Worm (Caenorhabditis elegans) whole organism, midembryonic: ENCODE results near the gene clec-56.
A peak's percentile ranks its signal among the peaks of the same experiment; 100 is the strongest.

Experiments
- T22C8.4 ChIP-seq: fragments of 200-800 bp; sonication (Bioruptor generic); IDR thresholded peaks from 2 replicates; pipeline ENCODE4 v1.3.6; 2022; ENCODE audit warnings: missing genetic modification characterization, missing compliant biosample characterization
- cog-1 ChIP-seq: sonication (generic microtip); optimal IDR thresholded peaks from 2 replicates; lab custom pipeline; 2016; ENCODE audit warnings: missing genetic modification characterization, missing compliant biosample characterization
- flt-1 ChIP-seq: fragments of 200-800 bp; sonication (Bioruptor generic); IDR thresholded peaks from 2 replicates; pipeline ENCODE4 v1.3.6; 2022; ENCODE audit warnings: missing genetic modification characterization, missing compliant biosample characterization
- klf-2 ChIP-seq: fragments of 200-800 bp; sonication (Bioruptor generic); conservative IDR thresholded peaks from 2 replicates; pipeline ENCODE4 v1.3.6; 2022; ENCODE audit warnings: missing genetic modification reagents, missing genetic modification characterization, missing compliant biosample characterization
- med-1 ChIP-seq: sonication (generic microtip); optimal IDR thresholded peaks from 2 replicates; lab custom pipeline; 2017; ENCODE audit warnings: missing genetic modification characterization, mild to moderate bottlenecking, missing compliant biosample characterization, antibody characterized with exemption, missing genetic modification reagents; ENCODE audit not compliant: insufficient read depth
- ref-1 ChIP-seq: fragments of 200-800 bp; sonication (Bioruptor generic); conservative IDR thresholded peaks from 2 replicates; pipeline ENCODE4 v1.3.6; 2022; ENCODE audit warnings: missing genetic modification reagents, missing genetic modification characterization, missing compliant biosample characterization
- tab-1 ChIP-seq: fragments of 200-800 bp; sonication (Bioruptor generic); IDR thresholded peaks from 2 replicates; pipeline ENCODE4 v1.3.6; 2022; ENCODE audit warnings: missing genetic modification characterization, missing compliant biosample characterization
- ztf-23 ChIP-seq: fragments of 200-800 bp; sonication (Bioruptor generic); IDR thresholded peaks from 2 replicates; pipeline ENCODE4 v1.3.6; 2022; ENCODE audit warnings: missing genetic modification reagents, missing genetic modification characterization, missing compliant biosample characterization
- ztf-29 ChIP-seq: fragments of 200-800 bp; sonication (Bioruptor generic); IDR thresholded peaks from 2 replicates; pipeline ENCODE4 v1.3.6; 2022; ENCODE audit warnings: missing genetic modification reagents, missing genetic modification characterization, missing compliant biosample characterization

clec-56 gene

ce11 chrV:14505745-14506214 is 31.6 kb downstream of the clec-56 start:
- TF ChIP-seq ztf-29 (GFP tag; lab: Robert Waterston, UW) (peak; percentile 60; the same call in 1 of the 2 replicates), cog-1 (peak; percentile 51), med-1 (GFP tag; lab: Kevin White, UChicago) (no peak), ztf-23 (GFP tag; lab: Robert Waterston, UW) (0 out of 2 replicates have a peak, but pooled peaks have one; percentile 55), klf-2 (GFP tag; lab: Robert Waterston, UW) (no peak)

ce11 chrV:14506713-14507675 is 32.8 kb downstream of the clec-56 start:
- TF ChIP-seq cog-1 (no peak), ztf-29 (GFP tag; lab: Robert Waterston, UW) (peak; percentile 13; the same call in 1 of the 2 replicates)

ce11 chrV:14508005-14508521 is 33.9 kb downstream of the clec-56 start, which contains the start of gene R02D5.1:
R02D5.1 (plus strand) TSS chrV:14508249.
- TF ChIP-seq klf-2 (GFP tag; lab: Robert Waterston, UW), result no peak
- no peak for TF ChIP-seq ztf-29 (GFP tag; lab: Robert Waterston, UW)
- TF ChIP-seq cog-1, result peak; percentile 9
- no peak for TF ChIP-seq tab-1 (GFP tag; lab: Robert Waterston, UW)
- TF ChIP-seq ztf-23 (GFP tag; lab: Robert Waterston, UW), result no peak
- 0 out of 2 replicates have a peak, but pooled peaks have one; percentile 31 for TF ChIP-seq flt-1 (GFP tag; lab: Robert Waterston, UW)
- TF ChIP-seq med-1 (GFP tag; lab: Kevin White, UChicago), result no peak
- TF ChIP-seq T22C8.4, result no peak

- TF ChIP-seq klf-2 (GFP tag; lab: Robert Waterston, UW) (no peak), ref-1 (GFP tag; lab: Robert Waterston, UW) (no peak), cog-1 (no peak), T22C8.4 (no peak), flt-1 (GFP tag; lab: Robert Waterston, UW) (no peak), tab-1 (GFP tag; lab: Robert Waterston, UW) (no peak), med-1 (GFP tag; lab: Kevin White, UChicago) (no peak), ztf-29 (GFP tag; lab: Robert Waterston, UW) (no peak), ztf-23 (GFP tag; lab: Robert Waterston, UW) (no peak)
These were observed 34.4 kb downstream of the clec-56 start for ce11 chrV:14508556-14508955.

- TF ChIP-seq klf-2 (GFP tag; lab: Robert Waterston, UW), result no peak
These were observed 36.5 kb downstream of the clec-56 start, which contains the start of gene R02D5.9 for ce11 chrV:14510746-14511145. R02D5.9 (minus strand) TSS chrV:14511123.

- no peak for TF ChIP-seq ztf-29 (GFP tag; lab: Robert Waterston, UW)
- TF ChIP-seq tab-1 (GFP tag; lab: Robert Waterston, UW), result no peak
- TF ChIP-seq ref-1 (GFP tag; lab: Robert Waterston, UW), result no peak
- no peak for TF ChIP-seq med-1 (GFP tag; lab: Kevin White, UChicago)
- TF ChIP-seq klf-2 (GFP tag; lab: Robert Waterston, UW), result no peak
- no peak for TF ChIP-seq T22C8.4
- no peak for TF ChIP-seq cog-1
- no peak for TF ChIP-seq flt-1 (GFP tag; lab: Robert Waterston, UW)
- no peak for TF ChIP-seq ztf-23 (GFP tag; lab: Robert Waterston, UW)
These were observed 43.8 kb downstream of the clec-56 start, which contains the start of gene R02D5.6 for ce11 chrV:14518010-14518409. R02D5.6 (minus strand) TSS chrV:14518110.

ce11 chrV:14519268-14519667 is 45.1 kb downstream of the clec-56 start, which contains the start of gene R02D5.8:
R02D5.8 (minus strand) TSS chrV:14519368.
- no peak for TF ChIP-seq med-1 (GFP tag; lab: Kevin White, UChicago)

- TF ChIP-seq cog-1 (no peak), ztf-23 (GFP tag; lab: Robert Waterston, UW) (no peak), T22C8.4 (no peak), ref-1 (GFP tag; lab: Robert Waterston, UW) (no peak), klf-2 (GFP tag; lab: Robert Waterston, UW) (no peak), tab-1 (GFP tag; lab: Robert Waterston, UW) (no peak), med-1 (GFP tag; lab: Kevin White, UChicago) (no peak), flt-1 (GFP tag; lab: Robert Waterston, UW) (no peak), ztf-29 (GFP tag; lab: Robert Waterston, UW) (no peak)
These were observed 46.8 kb downstream of the clec-56 start, which contains the start of gene C53A5.17 for ce11 chrV:14521000-14521399. C53A5.17 (minus strand) TSS chrV:14521100.

- TF ChIP-seq tab-1 (GFP tag; lab: Robert Waterston, UW), result no peak
- TF ChIP-seq ztf-29 (GFP tag; lab: Robert Waterston, UW), result no peak
- no peak for TF ChIP-seq flt-1 (GFP tag; lab: Robert Waterston, UW)
- no peak for TF ChIP-seq med-1 (GFP tag; lab: Kevin White, UChicago)
- no peak for TF ChIP-seq klf-2 (GFP tag; lab: Robert Waterston, UW)
- TF ChIP-seq ztf-23 (GFP tag; lab: Robert Waterston, UW), result no peak
- no peak for TF ChIP-seq cog-1
- TF ChIP-seq T22C8.4, result no peak
- no peak for TF ChIP-seq ref-1 (GFP tag; lab: Robert Waterston, UW)
These were observed 48.3 kb downstream of the clec-56 start, which contains the start of gene C53A5.16 for ce11 chrV:14522514-14522913. C53A5.16 (minus strand) TSS chrV:14522614.
